Worm (Caenorhabditis elegans) whole organism, L1 larva: ENCODE measurements around the gene srlf-20.

Experiments used
- aha-1 ChIP-seq: fragments of 150-350 bp; optimal IDR thresholded peaks from 2 replicates; lab custom pipeline; 2014; ENCODE audit warnings: missing biosample characterization, missing genetic modification characterization
- egl-27 ChIP-seq, 2 experiments: fragments of 150-350 bp in 1 of 2; sonication (generic microtip); optimal IDR thresholded peaks; 3 replicates each; lab custom pipeline; 2017 to 2018; ENCODE audit warnings: missing biosample characterization in 2 of 2, missing genetic modification characterization in 2 of 2, missing genetic modification reagents in 2 of 2
- lin-13 ChIP-seq: fragments of 150-350 bp; optimal IDR thresholded peaks from 2 replicates; lab custom pipeline; 2014; ENCODE audit warnings: missing biosample characterization, missing genetic modification reagents, missing genetic modification characterization
- lin-39 ChIP-seq: fragments of 150-350 bp; optimal IDR thresholded peaks from 2 replicates; lab custom pipeline; 2014; ENCODE audit warnings: missing biosample characterization, missing genetic modification reagents, missing genetic modification characterization
- nhr-11 ChIP-seq: fragments of 150-350 bp; optimal IDR thresholded peaks from 2 replicates; lab custom pipeline; 2014; ENCODE audit warnings: missing biosample characterization, missing genetic modification characterization
- nhr-20 ChIP-seq: sonication (generic microtip); optimal IDR thresholded peaks from 2 replicates; lab custom pipeline; 2016; ENCODE audit warnings: mild to moderate bottlenecking, missing genetic modification characterization, missing compliant biosample characterization
- nhr-47 ChIP-seq: sonication (generic microtip); optimal IDR thresholded peaks from 2 replicates; lab custom pipeline; 2016; ENCODE audit warnings: mild to moderate bottlenecking, missing genetic modification characterization, moderate library complexity, missing compliant biosample characterization
- nhr-76 ChIP-seq: sonication (generic microtip); optimal IDR thresholded peaks from 2 replicates; lab custom pipeline; 2017; ENCODE audit warnings: missing biosample characterization, missing genetic modification characterization
- rnt-1 ChIP-seq: sonication (generic microtip); optimal IDR thresholded peaks from 2 replicates; lab custom pipeline; 2016; ENCODE audit warnings: mild to moderate bottlenecking, missing genetic modification characterization, moderate library complexity, missing compliant biosample characterization
- zip-4 ChIP-seq: fragments of 200-800 bp; sonication (Bioruptor generic); optimal IDR thresholded peaks from 2 replicates; lab custom pipeline; 2018; ENCODE audit warnings: mild to moderate bottlenecking, missing genetic modification characterization, moderate library complexity, missing compliant biosample characterization

- no peak for TF ChIP-seq egl-27 (tag; optimal IDR thresholded peaks at IDR 0.05; lab: Kevin White, UChicago)
- TF ChIP-seq nhr-11 (tag; lab: Kevin White, UChicago) = no peak
- TF ChIP-seq rnt-1 (tag; lab: Kevin White, UChicago) = no peak
- TF ChIP-seq nhr-76 (tag; lab: Kevin White, UChicago) = no peak
- TF ChIP-seq zip-4 (GFP tag; lab: Kevin White, UChicago) = no peak
- TF ChIP-seq aha-1 (tag; lab: Kevin White, UChicago) = no peak
- TF ChIP-seq lin-13 (GFP tag; lab: Kevin White, UChicago) = no peak
- TF ChIP-seq nhr-47 (tag; lab: Kevin White, UChicago) = no peak
- no peak for TF ChIP-seq lin-39
- TF ChIP-seq nhr-20 = no peak
Measured at ce11 chrV:915716-916115, 21.9 kb downstream of the srlf-20 start.
